Fruit fly (Drosophila melanogaster): Measurements from ENCODE around the gene CG13928.

DNA sequence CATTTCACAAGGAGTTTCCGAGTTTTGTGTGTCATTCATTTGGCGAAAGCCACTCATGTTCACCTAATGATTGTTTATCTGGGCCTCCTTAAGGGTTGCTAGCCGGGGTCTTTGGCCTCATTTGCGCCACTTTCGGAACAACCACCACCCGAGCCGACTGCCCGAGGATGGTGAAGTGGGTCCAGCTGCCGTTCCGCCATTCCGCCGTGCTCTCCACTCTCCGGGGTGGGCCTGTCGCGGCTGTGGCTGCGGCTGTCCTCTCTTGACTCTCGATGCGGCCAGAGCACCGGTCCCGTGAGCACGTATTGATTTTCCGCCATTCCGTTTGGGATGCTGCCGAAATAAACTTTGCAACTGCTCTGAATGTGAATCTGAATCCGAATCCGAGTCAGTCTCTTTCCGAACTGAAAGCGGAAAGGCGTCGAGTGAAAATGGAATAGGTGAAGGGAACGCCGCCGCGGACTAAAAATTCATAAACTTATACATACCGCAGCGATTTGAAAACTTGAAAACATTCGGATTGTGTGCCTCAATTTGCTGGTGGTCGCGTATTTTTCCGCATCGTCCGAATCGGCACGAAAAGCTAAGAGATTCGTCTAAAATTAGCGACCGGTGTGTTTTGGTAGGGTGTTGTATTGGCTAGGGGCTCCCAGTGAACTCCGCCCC lies 20.6 kb upstream of the CG13928 start, which contains the start of gene CG13920:
- TF ChIP-seq Sox102F (GFP tag; optimal IDR thresholded peaks at IDR 0.05) (no peak), cyc (GFP tag; optimal IDR thresholded peaks at IDR 0.05) (no peak), CG10631 (GFP tag; optimal IDR thresholded peaks at IDR 0.05) (no peak), CG10669 (GFP tag; optimal IDR thresholded peaks at IDR 0.05) (no peak), CG6792 (GFP tag; optimal IDR thresholded peaks at IDR 0.05) (no peak), CG6854 (GFP tag; optimal IDR thresholded peaks at IDR 0.05) (no peak), CG31627 (GFP tag; optimal IDR thresholded peaks at IDR 0.05) (no peak), Gug (GFP tag; IDR thresholded peaks at IDR 0.05) (no peak), lz (GFP tag; optimal IDR thresholded peaks at IDR 0.05) (no peak), CG4318 (GFP tag; optimal IDR thresholded peaks at IDR 0.05) (no peak), acj6 (GFP tag; optimal IDR thresholded peaks at IDR 0.05) (no peak)

Data from whole organism, prepupa.